Fruit fly (Drosophila melanogaster): ENCODE measurements around the gene CG8461.

dm6 chr3R:14505120-14505519 lies 8.3 kb downstream of the CG8461 start:
- no peak for TF ChIP-seq CG6854 (GFP tag; optimal IDR thresholded peaks at IDR 0.05)
- no peak for TF ChIP-seq CG10654 (GFP tag; optimal IDR thresholded peaks at IDR 0.05)
- TF ChIP-seq CG12299 (tag; optimal IDR thresholded peaks at IDR 0.05), result no peak
- no peak for TF ChIP-seq her (GFP tag; optimal IDR thresholded peaks at IDR 0.05)
